Worm (Caenorhabditis elegans): ENCODE results near the gene arx-4.

The arx-4 gene

DNA sequence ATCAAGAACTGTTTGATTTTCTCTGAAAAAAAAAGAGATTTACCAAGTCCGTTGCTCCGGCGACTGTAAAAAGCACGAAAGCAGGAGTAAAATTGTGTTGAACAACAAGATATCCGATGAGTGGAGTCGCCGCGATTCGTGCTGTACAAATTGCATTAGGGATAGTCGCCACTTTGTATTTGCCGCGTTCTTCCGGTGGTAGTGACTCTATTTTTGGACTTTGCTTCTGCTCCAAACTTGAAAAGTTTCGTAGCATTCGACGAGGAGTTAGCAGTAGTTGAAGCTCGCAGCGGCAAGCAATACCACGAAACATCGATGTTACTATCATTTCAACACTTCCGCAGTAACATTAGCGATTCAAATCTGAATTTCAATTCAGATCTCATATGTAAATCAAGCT is 47.4 kb downstream of the arx-4 start, which contains the start of gene crls-1:
crls-1 (minus strand) TSS at position 363 of the 400 bp plus-strand sequence.
- TF ChIP-seq nhr-41 (GFP tag; IDR thresholded peaks at IDR 0.05) (no peak), Y105C5A.15 (GFP tag; IDR thresholded peaks at IDR 0.05) (no peak), ceh-82 (tag; optimal IDR thresholded peaks at IDR 0.05) (no peak), Y48G9A.11 (GFP tag; IDR thresholded peaks at IDR 0.05) (0 out of 2 replicates have a peak, but pooled peaks have one; percentile 44), lim-7 (GFP tag; IDR thresholded peaks at IDR 0.05) (no peak), ZK337.2 (GFP tag; IDR thresholded peaks at IDR 0.05) (no peak), nhr-237 (tag; optimal IDR thresholded peaks at IDR 0.05) (no peak), tra-1 (GFP tag; IDR thresholded peaks at IDR 0.05) (0 out of 2 replicates have a peak, but pooled peaks have one; percentile 39), zfp-3 (GFP tag; conservative IDR thresholded peaks at IDR 0.05) (no peak), skn-1 (tag; optimal IDR thresholded peaks at IDR 0.05) (no peak), T20F7.1 (GFP tag; optimal IDR thresholded peaks at IDR 0.05) (peak; percentile 20), dmd-6 (GFP tag; IDR thresholded peaks at IDR 0.05) (0 out of 2 replicates have a peak, but pooled peaks have one; percentile 9), ama-1 (optimal IDR thresholded peaks at IDR 0.05) (peak; percentile 81), D1046.2 (GFP tag; IDR thresholded peaks at IDR 0.05) (no peak), snpc-4 (tag; optimal IDR thresholded peaks at IDR 0.05) (no peak), lin-39 (tag; optimal IDR thresholded peaks at IDR 0.05) (no peak), nhr-48 (tag; optimal IDR thresholded peaks at IDR 0.05) (no peak), unc-130 (GFP tag; optimal IDR thresholded peaks at IDR 0.05) (no peak), Y75B8A.6 (GFP tag; IDR thresholded peaks at IDR 0.05) (no peak), hmg-1.1 (GFP tag; IDR thresholded peaks at IDR 0.05) (no peak), jun-1 (tag; optimal IDR thresholded peaks at IDR 0.05) (no peak), Y5F2A.4 (GFP tag; optimal IDR thresholded peaks at IDR 0.05) (no peak), rbr-2 (tag; optimal IDR thresholded peaks at IDR 0.05) (no peak), nhr-28 (tag; optimal IDR thresholded peaks at IDR 0.05) (no peak), arid-1 (GFP tag; conservative IDR thresholded peaks at IDR 0.05) (0 out of 2 replicates have a peak, but pooled peaks have one; percentile 6), nhr-10 (tag; optimal IDR thresholded peaks at IDR 0.05) (no peak), mxl-2 (GFP tag; conservative IDR thresholded peaks at IDR 0.05) (no peak), zip-11 (GFP tag; IDR thresholded peaks at IDR 0.05) (no peak), zip-2 (tag; optimal IDR thresholded peaks at IDR 0.05) (no peak), lin-38 (GFP tag; IDR thresholded peaks at IDR 0.05) (peak; percentile 30; the same call in 1 of the 2 replicates), ceh-32 (tag; optimal IDR thresholded peaks at IDR 0.05; ENCODE audit: poor library complexity) (no peak), cey-2 (tag; optimal IDR thresholded peaks at IDR 0.05; ENCODE audit: borderline replicate concordance, insufficient read depth) (no peak), daf-16 (GFP tag; optimal IDR thresholded peaks at IDR 0.05) (no peak), daf-16 (tag; optimal IDR thresholded peaks at IDR 0.05) (peak; percentile 13)

DNA sequence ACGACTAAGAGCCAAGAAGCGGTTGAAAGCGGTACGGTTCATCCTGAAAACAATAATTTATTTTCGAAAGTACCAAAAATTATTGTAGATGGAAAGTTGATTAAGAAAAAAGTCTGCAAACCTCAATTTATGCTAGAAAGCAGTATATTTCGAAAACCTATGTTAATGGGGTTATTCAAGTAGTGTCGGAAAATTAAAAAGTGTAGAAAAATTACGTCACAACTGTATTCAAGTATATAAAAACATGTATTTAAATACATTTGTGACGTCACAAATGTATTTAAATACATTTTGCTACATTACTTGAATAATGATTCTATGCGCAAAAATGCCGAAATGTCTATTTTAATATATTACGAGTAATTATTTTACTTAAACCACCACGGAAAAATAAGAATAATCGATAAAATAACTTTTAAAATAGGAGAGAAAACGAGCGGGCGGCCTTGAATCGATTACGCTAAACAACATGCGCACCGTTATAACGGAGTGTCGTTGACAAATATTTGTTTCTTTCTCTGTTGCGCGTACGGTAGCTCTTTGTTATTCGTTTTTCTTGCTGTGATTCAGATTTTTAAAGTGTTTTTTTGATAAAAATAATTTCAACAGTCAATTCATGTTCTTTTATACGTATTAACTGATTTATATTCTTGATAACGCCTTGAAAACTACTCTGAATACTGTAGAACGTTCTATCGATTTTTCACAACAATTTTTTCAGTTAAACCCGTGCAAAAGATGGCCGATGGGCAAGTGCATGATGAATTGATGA is 48.6 kb downstream of the arx-4 start, which contains the start of the genes F23H11.5 and bra-2:
F23H11.5 (minus strand) TSS at position 51 of the 772 bp plus-strand sequence.
bra-2 (plus strand) TSS at position 722 of the 772 bp plus-strand sequence.
- no peak for TF ChIP-seq zip-2 (tag; optimal IDR thresholded peaks at IDR 0.05)
- no peak for TF ChIP-seq mep-1 (tag; optimal IDR thresholded peaks at IDR 0.05)
- no peak for TF ChIP-seq hmg-1.1 (GFP tag; IDR thresholded peaks at IDR 0.05)
- no peak for TF ChIP-seq nhr-41 (GFP tag; IDR thresholded peaks at IDR 0.05)
- no peak for TF ChIP-seq hif-1 (tag; optimal IDR thresholded peaks at IDR 0.05)
- TF ChIP-seq T20F7.1 (GFP tag; optimal IDR thresholded peaks at IDR 0.05), result peak; percentile 95
- TF ChIP-seq R02D3.7 (tag; optimal IDR thresholded peaks at IDR 0.05), result no peak
- TF ChIP-seq ces-1 (GFP tag; optimal IDR thresholded peaks at IDR 0.05), result no peak
- no peak for TF ChIP-seq lin-38 (GFP tag; IDR thresholded peaks at IDR 0.05)
- TF ChIP-seq ceh-62 (tag; optimal IDR thresholded peaks at IDR 0.05), result no peak
- no peak for TF ChIP-seq pha-4 (GFP tag; IDR thresholded peaks at IDR 0.05)
- peak; percentile 43 for TF ChIP-seq pha-4 (tag; optimal IDR thresholded peaks at IDR 0.05)
- no peak for TF ChIP-seq set-16 (GFP tag; IDR thresholded peaks at IDR 0.05)
- no peak for TF ChIP-seq jun-1 (tag; optimal IDR thresholded peaks at IDR 0.05)
- TF ChIP-seq nhr-77 (tag; optimal IDR thresholded peaks at IDR 0.05), result no peak
- no peak for TF ChIP-seq ZK337.2 (GFP tag; IDR thresholded peaks at IDR 0.05)
- no peak for TF ChIP-seq F44E2.7 (GFP tag; IDR thresholded peaks at IDR 0.05)
- TF ChIP-seq ama-1 (optimal IDR thresholded peaks at IDR 0.05), result peak; percentile 24
- no peak for TF ChIP-seq nhr-102 (tag; optimal IDR thresholded peaks at IDR 0.05)
- peak; percentile 60 for TF ChIP-seq mes-2 (tag; optimal IDR thresholded peaks at IDR 0.05; ENCODE audit: poor library complexity, severe bottlenecking)
- TF ChIP-seq lin-15B (tag; optimal IDR thresholded peaks at IDR 0.05), result no peak
- TF ChIP-seq ceh-44 (GFP tag; IDR thresholded peaks at IDR 0.05), result no peak
- TF ChIP-seq ztf-11 (tag; optimal IDR thresholded peaks at IDR 0.05), result no peak
- peak; percentile 1 for TF ChIP-seq hlh-30 (tag; optimal IDR thresholded peaks at IDR 0.05; ENCODE audit: insufficient read depth)
